Worm (Caenorhabditis elegans) whole organism, L1 larva: Measurements from ENCODE around the gene btb-2.

ENCODE experiments used
- F16B12.6 ChIP-seq: fragments of 150-350 bp; optimal IDR thresholded peaks from 2 replicates; lab custom pipeline; 2014; ENCODE audit warnings: missing biosample characterization, missing genetic modification characterization
- alr-1 ChIP-seq: fragments of 200-800 bp; sonication (Bioruptor generic); optimal IDR thresholded peaks from 2 replicates; lab custom pipeline; 2018; ENCODE audit warnings: borderline replicate concordance, mild to moderate bottlenecking, missing genetic modification characterization, missing compliant biosample characterization
- aly-2 ChIP-seq: fragments of 150-350 bp; optimal IDR thresholded peaks from 2 replicates; lab custom pipeline; 2014; ENCODE audit warnings: missing biosample characterization, missing genetic modification characterization
- blmp-1 ChIP-seq: fragments of 150-350 bp; optimal IDR thresholded peaks from 2 replicates; lab custom pipeline; 2014; ENCODE audit warnings: missing biosample characterization, missing genetic modification characterization
- ceh-8 ChIP-seq: fragments of 200-800 bp; sonication (Bioruptor generic); optimal IDR thresholded peaks from 2 replicates; lab custom pipeline; 2018; ENCODE audit warnings: mild to moderate bottlenecking, missing genetic modification characterization, moderate library complexity, missing compliant biosample characterization
- ceh-82 ChIP-seq, 3 experiments: fragments of 150-350 bp in 1 of 3; sonication (generic microtip) in 2 of 3; optimal IDR thresholded peaks; 2 replicates each; lab custom pipeline; 2014 to 2017; ENCODE audit warnings: missing biosample characterization in 3 of 3, missing genetic modification characterization in 3 of 3
- ceh-88 ChIP-seq: fragments of 200-800 bp; sonication (Bioruptor generic); IDR thresholded peaks from 2 replicates; pipeline ENCODE4 v1.3.6; 2022; ENCODE audit warnings: missing genetic modification characterization, missing compliant biosample characterization
- ceh-90 ChIP-seq: sonication (generic microtip); optimal IDR thresholded peaks from 2 replicates; lab custom pipeline; 2016; ENCODE audit warnings: missing genetic modification characterization, missing compliant biosample characterization
- dpl-1 ChIP-seq, 3 experiments: fragments of 150-350 bp in 2 of 3; sonication (generic microtip) in 1 of 3; optimal IDR thresholded peaks; 2 replicates each; lab custom pipeline; 2014 to 2017; ENCODE audit warnings: missing biosample characterization in 3 of 3, missing genetic modification characterization in 3 of 3, missing genetic modification reagents in 3 of 3
- dsc-1 ChIP-seq: sonication (generic microtip); optimal IDR thresholded peaks from 2 replicates; lab custom pipeline; 2016; ENCODE audit warnings: mild to moderate bottlenecking, missing genetic modification characterization, missing compliant biosample characterization
- efl-1 ChIP-seq, 4 experiments: fragments of 150-350 bp; optimal IDR thresholded peaks in 3 of 4; peaks in 1 of 4; 1 replicate in 1 of 4; 2 replicates in 3 of 4; lab custom pipeline; 2014; ENCODE audit warnings: missing biosample characterization in 2 of 4, missing genetic modification characterization in 2 of 4, missing genetic modification reagents in 2 of 4
- egl-13 ChIP-seq: sonication (generic microtip); optimal IDR thresholded peaks from 2 replicates; lab custom pipeline; 2016; ENCODE audit warnings: missing genotype, missing genetic modification reagents, missing genetic modification characterization, missing compliant biosample characterization
- egl-27 ChIP-seq, 2 experiments: fragments of 150-350 bp in 1 of 2; sonication (generic microtip); optimal IDR thresholded peaks; 3 replicates each; lab custom pipeline; 2017 to 2018; ENCODE audit warnings: missing biosample characterization in 2 of 2, missing genetic modification characterization in 2 of 2, missing genetic modification reagents in 2 of 2
- elt-3 ChIP-seq, 6 experiments: fragments of 150-350 bp in 1 of 6; sonication (generic microtip); optimal IDR thresholded peaks; 2 replicates each; lab custom pipeline; 2017 to 2018; ENCODE audit warnings: missing biosample characterization in 6 of 6, missing genetic modification characterization in 6 of 6, inconsistent platforms in 1 of 6
- fkh-10 ChIP-seq: sonication (generic microtip); optimal IDR thresholded peaks from 2 replicates; lab custom pipeline; 2017; ENCODE audit warnings: missing biosample characterization, missing genetic modification reagents, missing genetic modification characterization
- fkh-4 ChIP-seq: sonication (generic microtip); optimal IDR thresholded peaks from 2 replicates; lab custom pipeline; 2016; ENCODE audit warnings: missing compliant biosample characterization, missing genetic modification characterization, borderline replicate concordance
- fkh-8 ChIP-seq: sonication (generic microtip); optimal IDR thresholded peaks from 2 replicates; lab custom pipeline; 2016; ENCODE audit warnings: mild to moderate bottlenecking, missing genetic modification characterization, missing compliant biosample characterization
- grh-1 ChIP-seq: fragments of 200-800 bp; sonication (Bioruptor generic); IDR thresholded peaks from 2 replicates; pipeline ENCODE4 v1.3.6; 2022; ENCODE audit warnings: missing genetic modification reagents, missing genetic modification characterization, missing compliant biosample characterization
- hlh-17 ChIP-seq: fragments of 200-800 bp; sonication (Bioruptor generic); optimal IDR thresholded peaks from 2 replicates; lab custom pipeline; 2018; ENCODE audit warnings: missing genetic modification characterization, mild to moderate bottlenecking, missing compliant biosample characterization, moderate library complexity, borderline replicate concordance
- hpl-2 ChIP-seq: fragments of 150-350 bp; optimal IDR thresholded peaks from 2 replicates; lab custom pipeline; 2014; ENCODE audit warnings: missing biosample characterization, missing genetic modification reagents, missing genetic modification characterization
- jun-1 ChIP-seq: fragments of 150-350 bp; optimal IDR thresholded peaks from 2 replicates; lab custom pipeline; 2014; ENCODE audit warnings: missing biosample characterization, missing genetic modification reagents, missing genetic modification characterization
- lin-13 ChIP-seq: fragments of 150-350 bp; optimal IDR thresholded peaks from 2 replicates; lab custom pipeline; 2014; ENCODE audit warnings: missing biosample characterization, missing genetic modification reagents, missing genetic modification characterization
- lin-15B ChIP-seq: fragments of 150-350 bp; sonication (generic microtip); optimal IDR thresholded peaks from 3 replicates; lab custom pipeline; 2014; ENCODE audit warnings: missing biosample characterization, missing genetic modification characterization
- lin-35 ChIP-seq, 2 experiments: fragments of 150-350 bp; optimal IDR thresholded peaks; 2 replicates each; lab custom pipeline; 2014; ENCODE audit warnings: missing biosample characterization in 2 of 2, missing genetic modification characterization in 2 of 2, missing genetic modification reagents in 2 of 2
- lin-39 ChIP-seq: fragments of 150-350 bp; optimal IDR thresholded peaks from 2 replicates; lab custom pipeline; 2014; ENCODE audit warnings: missing biosample characterization, missing genetic modification reagents, missing genetic modification characterization
- lir-3 ChIP-seq: sonication (generic microtip); optimal IDR thresholded peaks from 2 replicates; lab custom pipeline; 2016; ENCODE audit warnings: mild to moderate bottlenecking, missing genetic modification characterization, moderate library complexity, missing compliant biosample characterization; ENCODE audit not compliant: poor library complexity
- mdl-1 ChIP-seq, 2 experiments: fragments of 150-350 bp; optimal IDR thresholded peaks; 2 replicates each; lab custom pipeline; 2014 to 2017; ENCODE audit warnings: missing biosample characterization in 2 of 2, missing genetic modification characterization in 2 of 2, inconsistent platforms in 1 of 2
- mef-2 ChIP-seq: fragments of 150-350 bp; optimal IDR thresholded peaks from 2 replicates; lab custom pipeline; 2014; ENCODE audit warnings: missing biosample characterization, missing genetic modification characterization
- mep-1 ChIP-seq: fragments of 150-350 bp; optimal IDR thresholded peaks from 2 replicates; lab custom pipeline; 2014; ENCODE audit warnings: missing biosample characterization, missing genetic modification characterization
- nhr-19 ChIP-seq: fragments of 200-800 bp; sonication (Bioruptor generic); conservative IDR thresholded peaks from 2 replicates; pipeline ENCODE4 v1.3.6; 2022; ENCODE audit warnings: missing genetic modification characterization, missing compliant biosample characterization
- nhr-237 ChIP-seq: fragments of 150-350 bp; optimal IDR thresholded peaks from 2 replicates; lab custom pipeline; 2014; ENCODE audit warnings: missing biosample characterization, missing genetic modification characterization
- nhr-47 ChIP-seq: sonication (generic microtip); optimal IDR thresholded peaks from 2 replicates; lab custom pipeline; 2016; ENCODE audit warnings: mild to moderate bottlenecking, missing genetic modification characterization, moderate library complexity, missing compliant biosample characterization
- nhr-71 ChIP-seq: sonication (generic microtip); optimal IDR thresholded peaks from 2 replicates; lab custom pipeline; 2016; ENCODE audit warnings: mild to moderate bottlenecking, missing genetic modification characterization, moderate library complexity, missing compliant biosample characterization
- nhr-77 ChIP-seq: fragments of 150-350 bp; optimal IDR thresholded peaks from 2 replicates; lab custom pipeline; 2014; ENCODE audit warnings: missing biosample characterization, missing genetic modification characterization
- nhr-85 ChIP-seq: sonication (generic microtip); peaks from one replicate; lab custom pipeline; 2016; ENCODE audit warnings: missing genetic modification characterization, inconsistent platforms, missing compliant biosample characterization
- nhr-90 ChIP-seq: sonication (generic microtip); optimal IDR thresholded peaks from 2 replicates; lab custom pipeline; 2016; ENCODE audit warnings: mild to moderate bottlenecking, missing genetic modification characterization, missing compliant biosample characterization; ENCODE audit not compliant: poor library complexity
- pag-3 ChIP-seq: sonication (generic microtip); optimal IDR thresholded peaks from 2 replicates; lab custom pipeline; 2017; ENCODE audit warnings: missing genetic modification characterization, mild to moderate bottlenecking, missing compliant biosample characterization, antibody characterized with exemption, borderline replicate concordance; ENCODE audit not compliant: insufficient read depth
- rnt-1 ChIP-seq: sonication (generic microtip); optimal IDR thresholded peaks from 2 replicates; lab custom pipeline; 2016; ENCODE audit warnings: mild to moderate bottlenecking, missing genetic modification characterization, moderate library complexity, missing compliant biosample characterization
- skn-1 ChIP-seq: fragments of 150-350 bp; optimal IDR thresholded peaks from 2 replicates; lab custom pipeline; 2014; ENCODE audit warnings: missing biosample characterization, missing genetic modification characterization
- snu-23 ChIP-seq: sonication (generic microtip); optimal IDR thresholded peaks from 2 replicates; lab custom pipeline; 2016; ENCODE audit warnings: missing genetic modification characterization, missing compliant biosample characterization
- sox-4 ChIP-seq: sonication (generic microtip); optimal IDR thresholded peaks from 2 replicates; lab custom pipeline; 2016; ENCODE audit warnings: missing genetic modification characterization, missing compliant biosample characterization
- swsn-7 ChIP-seq: sonication (generic microtip); optimal IDR thresholded peaks from 2 replicates; lab custom pipeline; 2016; ENCODE audit warnings: missing genetic modification characterization, missing compliant biosample characterization
- tlp-1 ChIP-seq: fragments of 150-350 bp; optimal IDR thresholded peaks from 2 replicates; lab custom pipeline; 2014; ENCODE audit warnings: missing biosample characterization, missing genetic modification characterization
- unc-130 ChIP-seq: fragments of 150-350 bp; optimal IDR thresholded peaks from 2 replicates; lab custom pipeline; 2017; ENCODE audit warnings: missing biosample characterization, missing genetic modification characterization, inconsistent platforms
- xbp-1 ChIP-seq: sonication (generic microtip); optimal IDR thresholded peaks from 2 replicates; lab custom pipeline; 2016; ENCODE audit warnings: missing genetic modification characterization, missing compliant biosample characterization
- zag-1 ChIP-seq: fragments of 150-350 bp; optimal IDR thresholded peaks from 2 replicates; lab custom pipeline; 2014; ENCODE audit warnings: missing biosample characterization, missing genetic modification characterization
- ztf-11 ChIP-seq, 2 experiments: sonication (generic microtip); optimal IDR thresholded peaks; 2 replicates each; lab custom pipeline; 2016 to 2017; ENCODE audit warnings: missing genetic modification characterization in 2 of 2, missing biosample characterization in 1 of 2, missing compliant biosample characterization in 1 of 2
- ztf-4 ChIP-seq: fragments of 150-350 bp; optimal IDR thresholded peaks from 2 replicates; lab custom pipeline; 2014; ENCODE audit warnings: missing biosample characterization, missing genetic modification characterization

Gene btb-2

DNA sequence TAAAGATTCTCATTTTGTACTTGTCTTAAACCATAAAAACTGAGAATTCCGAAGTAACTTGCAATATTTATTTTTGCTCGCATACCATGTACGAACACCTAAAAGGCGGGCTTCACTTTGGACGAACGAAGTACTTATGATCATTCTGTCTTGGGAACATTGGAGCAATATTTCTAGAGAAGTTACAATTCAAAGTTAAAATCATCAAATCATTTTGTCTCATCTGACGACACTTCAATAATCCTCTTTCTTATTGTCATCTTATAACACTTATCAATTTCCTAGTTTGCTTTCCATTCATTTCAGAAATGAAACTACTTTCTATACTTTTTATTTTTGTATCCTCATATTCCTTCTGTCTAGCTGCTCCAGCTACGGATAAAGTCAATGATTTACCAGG is 35.1 kb upstream of the btb-2 start, which contains the start of gene ctsa-4.1:
TSS of gene ctsa-4.1 (plus strand) at position 301 of the 400 bp plus-strand sequence.
- no peak for TF ChIP-seq efl-1 (optimal IDR thresholded peaks at IDR 0.05; lab: Kevin White, UChicago)
- peak in 1 of 2 experiments; percentile 24 for TF ChIP-seq efl-1 (GFP tag; optimal IDR thresholded peaks at IDR 0.05 in 1 of 2; lab: Kevin White, UChicago)
- TF ChIP-seq aly-2 (tag; lab: Kevin White, UChicago) = no peak
- TF ChIP-seq, all 84 proteins: peak for 1

DNA sequence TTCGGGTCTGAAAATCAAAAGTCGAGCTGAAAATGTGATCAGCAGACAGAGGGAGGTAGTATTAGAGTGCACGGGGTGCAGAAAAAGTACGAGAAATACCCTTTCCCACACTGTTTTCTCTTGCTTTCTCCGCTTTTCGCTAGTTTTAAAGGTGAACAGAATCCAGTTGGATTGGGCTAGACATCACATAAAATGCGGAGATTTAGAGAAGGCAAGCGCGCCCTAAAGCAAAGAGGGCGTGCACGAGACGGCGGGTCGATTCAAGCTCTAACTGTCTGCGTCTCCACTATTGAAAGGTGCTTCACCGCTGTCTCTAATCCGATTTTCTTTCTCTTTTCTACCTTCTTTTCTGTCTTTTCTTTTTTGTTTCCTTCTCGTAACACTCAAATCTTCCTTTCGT is 31.6 kb upstream of the btb-2 start:
- TF ChIP-seq aly-2 (tag; lab: Kevin White, UChicago) (peak; percentile 12), lin-39 (no peak), ceh-88 (GFP tag; lab: Robert Waterston, UW) (0 out of 2 replicates have a peak, but pooled peaks have one; percentile 16), nhr-77 (tag; lab: Kevin White, UChicago) (peak; percentile 73), alr-1 (no peak), nhr-19 (peak; percentile 84), nhr-85 (tag; lab: Kevin White, UChicago) (peak; percentile 92), snu-23 (GFP tag; lab: Kevin White, UChicago) (peak; percentile 94), fkh-8 (peak; percentile 88), pag-3 (no peak), elt-3 (tag; optimal IDR thresholded peaks at IDR 0.05; lab: Kevin White, UChicago) (peak in 2 of 6 experiments; percentile 57 to 81), ceh-8 (GFP tag; lab: Kevin White, UChicago) (peak; percentile 29), egl-13 (tag; lab: Kevin White, UChicago) (peak; percentile 62), nhr-90 (peak; percentile 79), mep-1 (tag; lab: Kevin White, UChicago) (peak; percentile 48), lin-13 (GFP tag; lab: Kevin White, UChicago) (peak; percentile 80), blmp-1 (tag; lab: Kevin White, UChicago) (peak; percentile 97), skn-1 (tag; lab: Kevin White, UChicago) (peak; percentile 85), hpl-2 (peak; percentile 20), fkh-10 (GFP tag; lab: Kevin White, UChicago) (peak; percentile 66), jun-1 (peak; percentile 86), egl-27 (tag; optimal IDR thresholded peaks at IDR 0.05; lab: Kevin White, UChicago) (peak in 1 of 2 experiments; percentile 6), ztf-4 (tag; lab: Kevin White, UChicago) (peak; percentile 72), ceh-82 (tag; optimal IDR thresholded peaks at IDR 0.05; lab: Kevin White, UChicago) (peak; percentile 70 to 94 (median 77)), lin-35 (GFP tag; optimal IDR thresholded peaks at IDR 0.05; lab: Kevin White, UChicago) (peak; percentile 85 to 87), nhr-237 (tag; lab: Kevin White, UChicago) (peak; percentile 20), mef-2 (no peak), fkh-4 (tag; lab: Kevin White, UChicago) (peak; percentile 21), sox-4 (tag; lab: Kevin White, UChicago) (no peak), unc-130 (tag; lab: Kevin White, UChicago) (peak; percentile 84), ceh-90 (tag; lab: Kevin White, UChicago) (no peak), nhr-71 (tag; lab: Kevin White, UChicago) (peak; percentile 92), zag-1 (tag; lab: Kevin White, UChicago) (no peak), mdl-1 (tag; optimal IDR thresholded peaks at IDR 0.05; lab: Kevin White, UChicago) (peak; percentile 45 to 97), rnt-1 (tag; lab: Kevin White, UChicago) (peak; percentile 89), F16B12.6 (tag; lab: Kevin White, UChicago) (peak; percentile 47), nhr-47 (tag; lab: Kevin White, UChicago) (peak; percentile 88), hlh-17 (GFP tag; lab: Kevin White, UChicago) (no peak), tlp-1 (tag; lab: Kevin White, UChicago) (no peak), lir-3 (tag; lab: Kevin White, UChicago) (peak; percentile 47), grh-1 (GFP tag; lab: Robert Waterston, UW) (peak; percentile 45; the same call in 1 of the 2 replicates), xbp-1 (tag; lab: Kevin White, UChicago) (peak; percentile 83), dpl-1 (GFP tag; optimal IDR thresholded peaks at IDR 0.05; lab: Kevin White, UChicago) (peak; percentile 67 to 79 (median 78)), swsn-7 (tag; lab: Kevin White, UChicago) (peak; percentile 87), dsc-1 (peak; percentile 76), ztf-11 (tag; optimal IDR thresholded peaks at IDR 0.05; lab: Kevin White, UChicago) (peak in 1 of 2 experiments; percentile 5), lin-15B (peak; percentile 86)
